Fruit fly (Drosophila melanogaster) whole organism, embryonic: ENCODE data around the gene Gen.
A peak's percentile ranks its signal among the peaks of the same experiment; 100 is the strongest.

Experiments
- Abd-B ChIP-seq: fragments of 200-800 bp; sonication (Bioruptor generic); optimal IDR thresholded peaks from 2 replicates; lab custom pipeline; 2018; ENCODE audit warnings: missing biosample characterization, mild to moderate bottlenecking, missing genetic modification characterization, moderate library complexity
- Atf3 ChIP-seq: fragments of 200-800 bp; sonication (Bioruptor generic); optimal IDR thresholded peaks from 3 replicates; lab custom pipeline; 2016; ENCODE audit warnings: missing biosample characterization, missing genetic modification characterization
- B-H1 ChIP-seq: fragments of 200-800 bp; sonication (Bioruptor generic); IDR thresholded peaks from 3 replicates; pipeline ENCODE4 v1.3.6; 2022; ENCODE audit warnings: missing biosample characterization, missing genetic modification characterization
- Bteb2 ChIP-seq: fragments of 200-800 bp; sonication (Bioruptor generic); optimal IDR thresholded peaks from 2 replicates; lab custom pipeline; 2016; ENCODE audit warnings: missing biosample characterization, missing genetic modification characterization
- CG10209 ChIP-seq: fragments of 200-800 bp; sonication (Bioruptor generic); optimal IDR thresholded peaks from 3 replicates; lab custom pipeline; 2017; ENCODE audit warnings: missing biosample characterization, mild to moderate bottlenecking, missing genetic modification characterization, missing genetic modification reagents
- CG10267 ChIP-seq: fragments of 200-800 bp; sonication (Bioruptor generic); optimal IDR thresholded peaks from 2 replicates; lab custom pipeline; 2018; ENCODE audit warnings: missing biosample characterization, mild to moderate bottlenecking, missing genetic modification characterization, moderate library complexity
- CG10366 ChIP-seq: fragments of 200-800 bp; sonication (Bioruptor generic); IDR thresholded peaks from 2 replicates; pipeline ENCODE4 v1.3.6; 2022; ENCODE audit warnings: missing biosample characterization, missing genetic modification characterization
- CG12219 ChIP-seq: fragments of 200-800 bp; sonication (Bioruptor generic); optimal IDR thresholded peaks from 3 replicates; lab custom pipeline; 2018; ENCODE audit warnings: missing biosample characterization, mild to moderate bottlenecking, missing genetic modification characterization
- CG12769 ChIP-seq: fragments of 200-800 bp; sonication (Bioruptor generic); optimal IDR thresholded peaks from 2 replicates; lab custom pipeline; 2019; ENCODE audit warnings: missing biosample characterization, mild to moderate bottlenecking, missing genetic modification characterization, moderate library complexity
- CG13296 ChIP-seq: fragments of 200-800 bp; sonication (Bioruptor generic); optimal IDR thresholded peaks from 3 replicates; lab custom pipeline; 2018; ENCODE audit warnings: missing biosample characterization, mild to moderate bottlenecking, missing genetic modification characterization
- CG14667 ChIP-seq: fragments of 200-800 bp; sonication (Bioruptor generic); IDR thresholded peaks from 2 replicates; pipeline ENCODE4 v1.3.6; 2022; ENCODE audit warnings: missing biosample characterization, missing genetic modification characterization
- CG15011 ChIP-seq: fragments of 200-800 bp; sonication (Bioruptor generic); optimal IDR thresholded peaks from 3 replicates; lab custom pipeline; 2018; ENCODE audit warnings: missing biosample characterization, mild to moderate bottlenecking, missing genetic modification characterization
- CG15269 ChIP-seq: fragments of 200-800 bp; sonication (Bioruptor generic); optimal IDR thresholded peaks from 2 replicates; lab custom pipeline; 2018; ENCODE audit warnings: missing biosample characterization, mild to moderate bottlenecking, missing genetic modification characterization, moderate library complexity
- CG17328 ChIP-seq: fragments of 200-800 bp; sonication (Bioruptor generic); IDR thresholded peaks from 2 replicates; pipeline ENCODE4 v1.3.6; 2022; ENCODE audit warnings: missing biosample characterization, missing genetic modification characterization
- CG17359 ChIP-seq: fragments of 200-800 bp; sonication (Bioruptor generic); optimal IDR thresholded peaks from 3 replicates; lab custom pipeline; 2018; ENCODE audit warnings: missing biosample characterization, mild to moderate bottlenecking, missing genetic modification characterization, moderate library complexity
- CG17385 ChIP-seq: fragments of 200-800 bp; sonication (Bioruptor generic); optimal IDR thresholded peaks from 3 replicates; lab custom pipeline; 2018; ENCODE audit warnings: missing biosample characterization, mild to moderate bottlenecking, missing genetic modification characterization
- CG18599 ChIP-seq: fragments of 200-800 bp; sonication (Bioruptor generic); optimal IDR thresholded peaks from 3 replicates; lab custom pipeline; 2017; ENCODE audit warnings: missing biosample characterization, missing genetic modification characterization, mild to moderate bottlenecking, moderate library complexity, missing genetic modification reagents
- CG18619 ChIP-seq: fragments of 200-800 bp; sonication (Bioruptor generic); optimal IDR thresholded peaks from 3 replicates; lab custom pipeline; 2017; ENCODE audit warnings: missing biosample characterization, mild to moderate bottlenecking, missing genetic modification characterization
- Camta ChIP-seq: fragments of 200-800 bp; sonication (Bioruptor generic); optimal IDR thresholded peaks from 2 replicates; lab custom pipeline; 2016; ENCODE audit warnings: missing biosample characterization, missing genetic modification characterization
- Dek ChIP-seq: fragments of 200-800 bp; sonication (Bioruptor generic); optimal IDR thresholded peaks from 3 replicates; lab custom pipeline; 2019; ENCODE audit warnings: missing biosample characterization, mild to moderate bottlenecking, missing genetic modification characterization, moderate library complexity
- Dref ChIP-seq: fragments of 200-800 bp; sonication (Bioruptor generic); IDR thresholded peaks from 2 replicates; pipeline ENCODE4 v1.3.6; 2022; ENCODE audit warnings: missing biosample characterization, missing genetic modification characterization
- Drgx ChIP-seq: fragments of 200-800 bp; sonication (Bioruptor generic); IDR thresholded peaks from 2 replicates; pipeline ENCODE4 v1.3.6; 2022; ENCODE audit warnings: missing biosample characterization, missing genetic modification characterization
- E2f2 ChIP-seq: fragments of 200-800 bp; sonication (Bioruptor generic); IDR thresholded peaks from 2 replicates; pipeline ENCODE4 v1.3.6; 2022; ENCODE audit warnings: missing biosample characterization, missing genetic modification characterization
- Gsc ChIP-seq: fragments of 200-800 bp; sonication (Bioruptor generic); IDR thresholded peaks from 2 replicates; pipeline ENCODE4 v1.3.6; 2022; ENCODE audit warnings: missing biosample characterization, missing genetic modification characterization
- Hand ChIP-seq: fragments of 200-800 bp; sonication (Bioruptor generic); optimal IDR thresholded peaks from 2 replicates; lab custom pipeline; 2017; ENCODE audit warnings: mild to moderate bottlenecking, missing biosample characterization, missing genetic modification reagents, missing genetic modification characterization
- Hr39 ChIP-seq: fragments of >200 bp; optimal IDR thresholded peaks from 2 replicates; lab custom pipeline; 2017
- Hr51 ChIP-seq, 2 experiments: fragments of 200-800 bp; sonication (Bioruptor generic); optimal IDR thresholded peaks; 2 replicates in 1 of 2; 3 replicates in 1 of 2; lab custom pipeline; 2016 to 2018; ENCODE audit warnings: missing biosample characterization in 2 of 2, missing genetic modification characterization in 2 of 2, mild to moderate bottlenecking in 1 of 2, moderate library complexity in 1 of 2
- Max ChIP-seq: fragments of 200-800 bp; sonication (Bioruptor generic); optimal IDR thresholded peaks from 2 replicates; lab custom pipeline; 2016; ENCODE audit warnings: missing biosample characterization, mild to moderate bottlenecking, missing genetic modification characterization
- Meics ChIP-seq: fragments of 200-800 bp; sonication (Bioruptor generic); optimal IDR thresholded peaks from 2 replicates; lab custom pipeline; 2017; ENCODE audit warnings: missing biosample characterization, mild to moderate bottlenecking, missing genetic modification characterization
- Ptx1 ChIP-seq: fragments of 200-800 bp; sonication (Bioruptor generic); IDR thresholded peaks from 2 replicates; pipeline ENCODE4 v1.3.6; 2022; ENCODE audit warnings: missing biosample characterization, missing genetic modification characterization
- ac ChIP-seq: fragments of 200-800 bp; sonication (Bioruptor generic); optimal IDR thresholded peaks from 3 replicates; lab custom pipeline; 2017; ENCODE audit warnings: missing biosample characterization, mild to moderate bottlenecking, missing genetic modification characterization
- bcd ChIP-seq: fragments of 200-800 bp; sonication (Bioruptor generic); optimal IDR thresholded peaks from 2 replicates; lab custom pipeline; 2017; ENCODE audit warnings: missing biosample characterization, mild to moderate bottlenecking, missing genetic modification characterization
- chn ChIP-seq: fragments of 200-800 bp; sonication (Bioruptor generic); optimal IDR thresholded peaks from 2 replicates; lab custom pipeline; 2016; ENCODE audit warnings: missing biosample characterization, missing genetic modification characterization
- crol ChIP-seq: fragments of 200-800 bp; sonication (Bioruptor generic); IDR thresholded peaks from 2 replicates; pipeline ENCODE4 v1.3.6; 2022; ENCODE audit warnings: missing biosample characterization, missing genetic modification characterization
- dpn ChIP-seq, 2 experiments: fragments of 200-800 bp; sonication (Bioruptor generic); optimal IDR thresholded peaks; 3 replicates each; lab custom pipeline; 2016; ENCODE audit warnings: missing biosample characterization in 2 of 2, missing genetic modification characterization in 2 of 2
- eve ChIP-seq, 2 experiments: fragments of >200 bp; optimal IDR thresholded peaks; 2 replicates each; lab custom pipeline; 2017; ENCODE audit warnings: missing biosample characterization in 2 of 2, missing genetic modification characterization in 2 of 2
- exex ChIP-seq: fragments of 200-800 bp; sonication (Bioruptor generic); optimal IDR thresholded peaks from 4 replicates; lab custom pipeline; 2018; ENCODE audit warnings: missing biosample characterization, mild to moderate bottlenecking, missing genetic modification characterization, moderate library complexity
- eyg ChIP-seq: fragments of 200-800 bp; sonication (Bioruptor generic); optimal IDR thresholded peaks from 3 replicates; lab custom pipeline; 2016; ENCODE audit warnings: missing biosample characterization, missing genetic modification characterization
- gsb-n ChIP-seq: fragments of 200-800 bp; sonication (Bioruptor generic); optimal IDR thresholded peaks from 3 replicates; lab custom pipeline; 2018; ENCODE audit warnings: missing biosample characterization, mild to moderate bottlenecking, missing genetic modification characterization
- jumu ChIP-seq: fragments of 200-800 bp; sonication (Bioruptor generic); optimal IDR thresholded peaks from 3 replicates; lab custom pipeline; 2016; ENCODE audit warnings: missing biosample characterization, missing genetic modification characterization
- nmo ChIP-seq: fragments of 200-800 bp; sonication (Bioruptor generic); optimal IDR thresholded peaks from 2 replicates; lab custom pipeline; 2018; ENCODE audit warnings: missing biosample characterization, mild to moderate bottlenecking, missing genetic modification characterization, moderate library complexity
- pan ChIP-seq, 4 experiments: fragments of >200 bp in 3 of 4; fragments of 200-800 bp in 1 of 4; sonication (Bioruptor generic) in 1 of 4; optimal IDR thresholded peaks in 3 of 4; IDR thresholded peaks in 1 of 4; 2 replicates each; pipeline versions ENCODE4 v1.3.6 to Lab custom; 2017 to 2022; ENCODE audit warnings: missing biosample characterization in 2 of 4, missing genetic modification characterization in 2 of 4, mixed read lengths in 1 of 4
- pb ChIP-seq: fragments of 200-800 bp; sonication (Bioruptor generic); optimal IDR thresholded peaks from 3 replicates; lab custom pipeline; 2016; ENCODE audit warnings: missing biosample characterization, missing genetic modification characterization
- peb ChIP-seq: fragments of 200-800 bp; sonication (Bioruptor generic); IDR thresholded peaks from 2 replicates; pipeline ENCODE4 v1.3.6; 2022; ENCODE audit warnings: missing biosample characterization, missing genetic modification characterization
- phol ChIP-seq: fragments of 200-800 bp; sonication (Bioruptor generic); optimal IDR thresholded peaks from 3 replicates; lab custom pipeline; 2018; ENCODE audit warnings: missing biosample characterization, mild to moderate bottlenecking, missing genetic modification characterization, moderate library complexity
- pros ChIP-seq: fragments of 200-800 bp; sonication (Bioruptor generic); optimal IDR thresholded peaks from 3 replicates; lab custom pipeline; 2019; ENCODE audit warnings: missing biosample characterization, mild to moderate bottlenecking, missing genetic modification characterization, moderate library complexity
- seq ChIP-seq: fragments of 200-800 bp; sonication (Bioruptor generic); IDR thresholded peaks from 2 replicates; pipeline ENCODE4 v1.3.6; 2022; ENCODE audit warnings: missing biosample characterization, missing genetic modification characterization
- zf30C ChIP-seq: fragments of 200-800 bp; sonication (Bioruptor generic); optimal IDR thresholded peaks from 3 replicates; lab custom pipeline; 2018; ENCODE audit warnings: missing biosample characterization, mild to moderate bottlenecking, missing genetic modification characterization

Gene Gen

dm6 chr3L:5182255-5182993, 30.2 kb upstream of the Gen start (continued):
- TF ChIP-seq exex: no peak
- TF ChIP-seq Dref: no peak
- TF ChIP-seq CG17359 (tag; lab: Kevin White, UChicago): peak; percentile 58
- TF ChIP-seq Camta: peak; percentile 10
- peak; percentile 38; the same call in 1 of the 2 replicates for TF ChIP-seq CG14667 (GFP tag; lab: Robert Waterston, UW)
- peak; percentile 39 for TF ChIP-seq nmo (GFP tag; lab: Kevin White, UChicago)
- peak; percentile 3 for TF ChIP-seq gsb-n (tag; lab: Kevin White, UChicago)
- TF ChIP-seq eyg: peak; percentile 23
- TF ChIP-seq Bteb2 (GFP tag; lab: Kevin White, UChicago): peak; percentile 5
- TF ChIP-seq ac (GFP tag; lab: Kevin White, UChicago): no peak
- TF ChIP-seq Meics (GFP tag; lab: Kevin White, UChicago): peak; percentile 63
- peak; percentile 12 for TF ChIP-seq CG12219
- no peak for TF ChIP-seq Hr39 (lab: Kevin White, UChicago)
- TF ChIP-seq Gsc (GFP tag; lab: Robert Waterston, UW): no peak
- TF ChIP-seq Max (GFP tag; lab: Kevin White, UChicago): no peak
- TF ChIP-seq Abd-B (GFP tag; lab: Kevin White, UChicago): no peak
- peak; percentile 20 for TF ChIP-seq Atf3
- peak; percentile 4 to 66 for TF ChIP-seq Hr51 (GFP tag; optimal IDR thresholded peaks at IDR 0.05; lab: Kevin White, UChicago)
- TF ChIP-seq CG10267: peak; percentile 24
- TF ChIP-seq bcd (GFP tag; lab: Kevin White, UChicago): peak; percentile 17
- 0 out of 2 replicates have a peak, but pooled peaks have one; percentile 14 for TF ChIP-seq Drgx (GFP tag; lab: Robert Waterston, UW)
- TF ChIP-seq B-H1 (GFP tag; lab: Robert Waterston, UW): peak; percentile 48; the same call in 2 of the 3 replicates
- TF ChIP-seq CG17328 (GFP tag; lab: Robert Waterston, UW): peak; percentile 45
- peak; percentile 26; the same call in 1 of the 2 replicates for TF ChIP-seq CG10366 (GFP tag; lab: Robert Waterston, UW)
- peak; percentile 80 for TF ChIP-seq CG18599 (GFP tag; lab: Kevin White, UChicago)
- TF ChIP-seq peb (GFP tag; lab: Robert Waterston, UW): no peak
- TF ChIP-seq pb (GFP tag; lab: Kevin White, UChicago): peak; percentile 24
- peak; percentile 20 for TF ChIP-seq jumu (GFP tag; lab: Kevin White, UChicago)
- TF ChIP-seq eve (GFP tag; optimal IDR thresholded peaks at IDR 0.05; lab: Kevin White, UChicago): peak in 1 of 2 experiments; percentile 49
- TF ChIP-seq CG17385 (GFP tag; lab: Kevin White, UChicago): peak; percentile 33
- TF ChIP-seq crol: peak; percentile 63
- TF ChIP-seq zf30C (GFP tag; lab: Kevin White, UChicago): peak; percentile 28
- TF ChIP-seq dpn (GFP tag; optimal IDR thresholded peaks at IDR 0.05; lab: Kevin White, UChicago): peak in 1 of 2 experiments; percentile 22
- peak; percentile 38 for TF ChIP-seq phol (tag; lab: Kevin White, UChicago)
- no peak for TF ChIP-seq pan (optimal IDR thresholded peaks at IDR 0.05; lab: Kevin White, UChicago)
- peak in 1 of 2 experiments; percentile 59 for TF ChIP-seq pan (GFP tag; optimal IDR thresholded peaks at IDR 0.05 in 1 of 2, IDR thresholded peaks at IDR 0.05 in 1 of 2)
- peak; percentile 69 for TF ChIP-seq Hand (GFP tag; lab: Kevin White, UChicago)
- peak; percentile 26 for TF ChIP-seq CG13296
- peak; percentile 7 for TF ChIP-seq CG15011
- TF ChIP-seq CG18619 (GFP tag; lab: Kevin White, UChicago): peak; percentile 12
- peak; percentile 34 for TF ChIP-seq Dek (tag; lab: Kevin White, UChicago)
- peak; percentile 82 for TF ChIP-seq pros (GFP tag; lab: Kevin White, UChicago)
- peak; percentile 53; the same call in 1 of the 2 replicates for TF ChIP-seq Ptx1 (GFP tag; lab: Robert Waterston, UW)
- no peak for TF ChIP-seq CG10209 (GFP tag; lab: Kevin White, UChicago)
- TF ChIP-seq seq: 0 out of 2 replicates have a peak, but pooled peaks have one; percentile 47
- TF ChIP-seq CG15269 (tag; lab: Kevin White, UChicago): peak; percentile 56
- peak; percentile 50 for TF ChIP-seq CG12769 (tag; lab: Kevin White, UChicago)
- TF ChIP-seq chn (GFP tag; lab: Kevin White, UChicago): peak; percentile 2
- TF ChIP-seq E2f2: peak; percentile 31; the same call in 1 of the 2 replicates
